Fruit fly (Drosophila melanogaster) whole organism, wandering third instar larva: ENCODE data around the gene Trf.

Source experiments
- CG9705 ChIP-seq: fragments of 200-800 bp; sonication (Bioruptor generic); optimal IDR thresholded peaks from 2 replicates; lab custom pipeline; 2018; ENCODE audit warnings: missing biosample characterization, mild to moderate bottlenecking, missing genetic modification characterization
- sv ChIP-seq: fragments of 200-800 bp; sonication (Bioruptor generic); optimal IDR thresholded peaks from 3 replicates; lab custom pipeline; 2016; ENCODE audit warnings: missing biosample characterization, missing genetic modification characterization

DNA sequence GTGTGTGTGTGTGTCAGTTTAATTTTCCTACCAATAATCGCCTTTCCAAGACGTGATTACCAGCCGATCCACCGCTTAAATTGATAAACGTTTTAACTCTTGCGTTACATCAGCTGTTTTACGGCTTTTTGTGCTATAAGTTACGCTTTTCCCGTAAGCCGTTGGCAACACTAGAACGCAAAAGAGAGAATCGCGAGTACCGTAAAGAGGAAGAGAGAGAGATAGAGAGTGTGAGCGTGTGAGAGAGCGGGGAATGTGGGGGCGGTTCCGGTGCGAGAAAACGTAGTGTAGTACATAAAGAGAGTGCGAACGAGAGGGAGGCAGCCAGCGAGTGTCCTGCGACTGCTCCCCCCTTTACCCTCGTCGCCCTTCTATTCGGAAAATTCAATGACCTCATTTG lies 41.1 kb upstream of the Trf start:
- TF ChIP-seq CG9705 (GFP tag; lab: Kevin White, UChicago) (no peak), sv (GFP tag; lab: Kevin White, UChicago) (no peak)
